Worm (Caenorhabditis elegans) whole organism, L1 larva: ENCODE measurements around the gene B0035.21.

Experiments used
- C34B4.2 ChIP-seq: sonication (generic microtip); optimal IDR thresholded peaks from 2 replicates; lab custom pipeline; 2017; ENCODE audit warnings: mild to moderate bottlenecking, missing genetic modification characterization, missing compliant biosample characterization
- F16B12.6 ChIP-seq: fragments of 150-350 bp; optimal IDR thresholded peaks from 2 replicates; lab custom pipeline; 2014; ENCODE audit warnings: missing biosample characterization, missing genetic modification characterization
- aly-2 ChIP-seq: fragments of 150-350 bp; optimal IDR thresholded peaks from 2 replicates; lab custom pipeline; 2014; ENCODE audit warnings: missing biosample characterization, missing genetic modification characterization
- blmp-1 ChIP-seq: fragments of 150-350 bp; optimal IDR thresholded peaks from 2 replicates; lab custom pipeline; 2014; ENCODE audit warnings: missing biosample characterization, missing genetic modification characterization
- ceh-8 ChIP-seq: fragments of 200-800 bp; sonication (Bioruptor generic); optimal IDR thresholded peaks from 2 replicates; lab custom pipeline; 2018; ENCODE audit warnings: mild to moderate bottlenecking, missing genetic modification characterization, moderate library complexity, missing compliant biosample characterization
- ceh-82 ChIP-seq, 3 experiments: fragments of 150-350 bp in 1 of 3; sonication (generic microtip) in 2 of 3; optimal IDR thresholded peaks; 2 replicates each; lab custom pipeline; 2014 to 2017; ENCODE audit warnings: missing biosample characterization in 3 of 3, missing genetic modification characterization in 3 of 3
- ceh-88 ChIP-seq: fragments of 200-800 bp; sonication (Bioruptor generic); IDR thresholded peaks from 2 replicates; pipeline ENCODE4 v1.3.6; 2022; ENCODE audit warnings: missing genetic modification characterization, missing compliant biosample characterization
- dpl-1 ChIP-seq, 3 experiments: fragments of 150-350 bp in 2 of 3; sonication (generic microtip) in 1 of 3; optimal IDR thresholded peaks; 2 replicates each; lab custom pipeline; 2014 to 2017; ENCODE audit warnings: missing biosample characterization in 3 of 3, missing genetic modification characterization in 3 of 3, missing genetic modification reagents in 3 of 3
- dsc-1 ChIP-seq: sonication (generic microtip); optimal IDR thresholded peaks from 2 replicates; lab custom pipeline; 2016; ENCODE audit warnings: mild to moderate bottlenecking, missing genetic modification characterization, missing compliant biosample characterization
- efl-1 ChIP-seq, 4 experiments: fragments of 150-350 bp; optimal IDR thresholded peaks in 3 of 4; peaks in 1 of 4; 1 replicate in 1 of 4; 2 replicates in 3 of 4; lab custom pipeline; 2014; ENCODE audit warnings: missing biosample characterization in 2 of 4, missing genetic modification characterization in 2 of 4, missing genetic modification reagents in 2 of 4
- egl-27 ChIP-seq, 2 experiments: fragments of 150-350 bp in 1 of 2; sonication (generic microtip); optimal IDR thresholded peaks; 3 replicates each; lab custom pipeline; 2017 to 2018; ENCODE audit warnings: missing biosample characterization in 2 of 2, missing genetic modification characterization in 2 of 2, missing genetic modification reagents in 2 of 2
- elt-3 ChIP-seq, 6 experiments: fragments of 150-350 bp in 1 of 6; sonication (generic microtip); optimal IDR thresholded peaks; 2 replicates each; lab custom pipeline; 2017 to 2018; ENCODE audit warnings: missing biosample characterization in 6 of 6, missing genetic modification characterization in 6 of 6, inconsistent platforms in 1 of 6
- ets-5 ChIP-seq: fragments of 200-800 bp; sonication (Bioruptor generic); IDR thresholded peaks from 2 replicates; pipeline ENCODE4 v1.3.6; 2022; ENCODE audit warnings: missing genetic modification characterization, missing compliant biosample characterization
- fkh-8 ChIP-seq: sonication (generic microtip); optimal IDR thresholded peaks from 2 replicates; lab custom pipeline; 2016; ENCODE audit warnings: mild to moderate bottlenecking, missing genetic modification characterization, missing compliant biosample characterization
- fos-1 ChIP-seq: fragments of 150-350 bp; optimal IDR thresholded peaks from 2 replicates; lab custom pipeline; 2014; ENCODE audit warnings: missing biosample characterization, missing genetic modification characterization
- grh-1 ChIP-seq: fragments of 200-800 bp; sonication (Bioruptor generic); IDR thresholded peaks from 2 replicates; pipeline ENCODE4 v1.3.6; 2022; ENCODE audit warnings: missing genetic modification reagents, missing genetic modification characterization, missing compliant biosample characterization
- hlh-17 ChIP-seq: fragments of 200-800 bp; sonication (Bioruptor generic); optimal IDR thresholded peaks from 2 replicates; lab custom pipeline; 2018; ENCODE audit warnings: missing genetic modification characterization, mild to moderate bottlenecking, missing compliant biosample characterization, moderate library complexity, borderline replicate concordance
- hlh-4 ChIP-seq: sonication (generic microtip); optimal IDR thresholded peaks from 2 replicates; lab custom pipeline; 2016; ENCODE audit warnings: mild to moderate bottlenecking, missing genetic modification characterization, missing compliant biosample characterization
- hpl-2 ChIP-seq: fragments of 150-350 bp; optimal IDR thresholded peaks from 2 replicates; lab custom pipeline; 2014; ENCODE audit warnings: missing biosample characterization, missing genetic modification reagents, missing genetic modification characterization
- irx-1 ChIP-seq: sonication (generic microtip); optimal IDR thresholded peaks from 2 replicates; lab custom pipeline; 2016; ENCODE audit warnings: missing genetic modification characterization, missing compliant biosample characterization
- isw-1 ChIP-seq: fragments of 200-800 bp; sonication (Bioruptor generic); IDR thresholded peaks from 2 replicates; pipeline ENCODE4 v1.3.6; 2022; ENCODE audit warnings: missing genetic modification characterization, missing compliant biosample characterization
- jun-1 ChIP-seq: fragments of 150-350 bp; optimal IDR thresholded peaks from 2 replicates; lab custom pipeline; 2014; ENCODE audit warnings: missing biosample characterization, missing genetic modification reagents, missing genetic modification characterization
- lin-15B ChIP-seq: fragments of 150-350 bp; sonication (generic microtip); optimal IDR thresholded peaks from 3 replicates; lab custom pipeline; 2014; ENCODE audit warnings: missing biosample characterization, missing genetic modification characterization
- lin-35 ChIP-seq, 2 experiments: fragments of 150-350 bp; optimal IDR thresholded peaks; 2 replicates each; lab custom pipeline; 2014; ENCODE audit warnings: missing biosample characterization in 2 of 2, missing genetic modification characterization in 2 of 2, missing genetic modification reagents in 2 of 2
- lir-3 ChIP-seq: sonication (generic microtip); optimal IDR thresholded peaks from 2 replicates; lab custom pipeline; 2016; ENCODE audit warnings: mild to moderate bottlenecking, missing genetic modification characterization, moderate library complexity, missing compliant biosample characterization; ENCODE audit not compliant: poor library complexity
- mef-2 ChIP-seq: fragments of 150-350 bp; optimal IDR thresholded peaks from 2 replicates; lab custom pipeline; 2014; ENCODE audit warnings: missing biosample characterization, missing genetic modification characterization
- nhr-19 ChIP-seq: fragments of 200-800 bp; sonication (Bioruptor generic); conservative IDR thresholded peaks from 2 replicates; pipeline ENCODE4 v1.3.6; 2022; ENCODE audit warnings: missing genetic modification characterization, missing compliant biosample characterization
- nhr-20 ChIP-seq: sonication (generic microtip); optimal IDR thresholded peaks from 2 replicates; lab custom pipeline; 2016; ENCODE audit warnings: mild to moderate bottlenecking, missing genetic modification characterization, missing compliant biosample characterization
- nhr-28 ChIP-seq: fragments of 150-350 bp; optimal IDR thresholded peaks from 2 replicates; lab custom pipeline; 2014; ENCODE audit warnings: missing biosample characterization, missing genetic modification characterization
- nhr-47 ChIP-seq: sonication (generic microtip); optimal IDR thresholded peaks from 2 replicates; lab custom pipeline; 2016; ENCODE audit warnings: mild to moderate bottlenecking, missing genetic modification characterization, moderate library complexity, missing compliant biosample characterization
- nhr-71 ChIP-seq: sonication (generic microtip); optimal IDR thresholded peaks from 2 replicates; lab custom pipeline; 2016; ENCODE audit warnings: mild to moderate bottlenecking, missing genetic modification characterization, moderate library complexity, missing compliant biosample characterization
- nhr-76 ChIP-seq: sonication (generic microtip); optimal IDR thresholded peaks from 2 replicates; lab custom pipeline; 2017; ENCODE audit warnings: missing biosample characterization, missing genetic modification characterization
- nhr-84 ChIP-seq: sonication (generic microtip); optimal IDR thresholded peaks from 2 replicates; lab custom pipeline; 2017; ENCODE audit warnings: missing biosample characterization, missing genetic modification characterization
- nhr-90 ChIP-seq: sonication (generic microtip); optimal IDR thresholded peaks from 2 replicates; lab custom pipeline; 2016; ENCODE audit warnings: mild to moderate bottlenecking, missing genetic modification characterization, missing compliant biosample characterization; ENCODE audit not compliant: poor library complexity
- pag-3 ChIP-seq: sonication (generic microtip); optimal IDR thresholded peaks from 2 replicates; lab custom pipeline; 2017; ENCODE audit warnings: missing genetic modification characterization, mild to moderate bottlenecking, missing compliant biosample characterization, antibody characterized with exemption, borderline replicate concordance; ENCODE audit not compliant: insufficient read depth
- pax-3 ChIP-seq: fragments of 200-800 bp; sonication (Bioruptor generic); optimal IDR thresholded peaks from 2 replicates; lab custom pipeline; 2018; ENCODE audit warnings: mild to moderate bottlenecking, missing genetic modification characterization, moderate library complexity, missing compliant biosample characterization
- pqm-1 ChIP-seq: sonication (generic microtip); optimal IDR thresholded peaks from 3 replicates; lab custom pipeline; 2017; ENCODE audit warnings: missing biosample characterization, missing genetic modification characterization
- rnt-1 ChIP-seq: sonication (generic microtip); optimal IDR thresholded peaks from 2 replicates; lab custom pipeline; 2016; ENCODE audit warnings: mild to moderate bottlenecking, missing genetic modification characterization, moderate library complexity, missing compliant biosample characterization
- skn-1 ChIP-seq: fragments of 150-350 bp; optimal IDR thresholded peaks from 2 replicates; lab custom pipeline; 2014; ENCODE audit warnings: missing biosample characterization, missing genetic modification characterization
- sptf-1 ChIP-seq: fragments of 150-350 bp; optimal IDR thresholded peaks from 2 replicates; lab custom pipeline; 2014; ENCODE audit warnings: missing biosample characterization, missing genetic modification characterization
- sup-37 ChIP-seq: fragments of 200-800 bp; sonication (Bioruptor generic); optimal IDR thresholded peaks from 2 replicates; lab custom pipeline; 2018; ENCODE audit warnings: mild to moderate bottlenecking, missing genetic modification characterization, missing compliant biosample characterization
- swsn-7 ChIP-seq: sonication (generic microtip); optimal IDR thresholded peaks from 2 replicates; lab custom pipeline; 2016; ENCODE audit warnings: missing genetic modification characterization, missing compliant biosample characterization
- tbx-2 ChIP-seq: sonication (generic microtip); optimal IDR thresholded peaks from 2 replicates; lab custom pipeline; 2016; ENCODE audit warnings: missing genetic modification characterization, missing compliant biosample characterization
- tlp-1 ChIP-seq: fragments of 150-350 bp; optimal IDR thresholded peaks from 2 replicates; lab custom pipeline; 2014; ENCODE audit warnings: missing biosample characterization, missing genetic modification characterization
- unc-130 ChIP-seq: fragments of 150-350 bp; optimal IDR thresholded peaks from 2 replicates; lab custom pipeline; 2017; ENCODE audit warnings: missing biosample characterization, missing genetic modification characterization, inconsistent platforms
- unc-30 ChIP-seq: sonication (generic microtip); optimal IDR thresholded peaks from 2 replicates; lab custom pipeline; 2017; ENCODE audit warnings: missing biosample characterization, missing genetic modification characterization
- unc-86 ChIP-seq: sonication (generic microtip); optimal IDR thresholded peaks from 2 replicates; lab custom pipeline; 2016; ENCODE audit warnings: missing genetic modification characterization, missing compliant biosample characterization
- unc-98 ChIP-seq: fragments of 200-800 bp; sonication (Bioruptor generic); IDR thresholded peaks from 2 replicates; pipeline ENCODE4 v1.3.6; 2022; ENCODE audit warnings: missing genetic modification characterization, missing compliant biosample characterization
- vab-15 ChIP-seq: sonication (generic microtip); optimal IDR thresholded peaks from 2 replicates; lab custom pipeline; 2017; ENCODE audit warnings: missing genotype, mild to moderate bottlenecking, missing genetic modification characterization, missing compliant biosample characterization
- xbp-1 ChIP-seq: sonication (generic microtip); optimal IDR thresholded peaks from 2 replicates; lab custom pipeline; 2016; ENCODE audit warnings: missing genetic modification characterization, missing compliant biosample characterization
- zag-1 ChIP-seq: fragments of 150-350 bp; optimal IDR thresholded peaks from 2 replicates; lab custom pipeline; 2014; ENCODE audit warnings: missing biosample characterization, missing genetic modification characterization

Gene B0035.21

DNA sequence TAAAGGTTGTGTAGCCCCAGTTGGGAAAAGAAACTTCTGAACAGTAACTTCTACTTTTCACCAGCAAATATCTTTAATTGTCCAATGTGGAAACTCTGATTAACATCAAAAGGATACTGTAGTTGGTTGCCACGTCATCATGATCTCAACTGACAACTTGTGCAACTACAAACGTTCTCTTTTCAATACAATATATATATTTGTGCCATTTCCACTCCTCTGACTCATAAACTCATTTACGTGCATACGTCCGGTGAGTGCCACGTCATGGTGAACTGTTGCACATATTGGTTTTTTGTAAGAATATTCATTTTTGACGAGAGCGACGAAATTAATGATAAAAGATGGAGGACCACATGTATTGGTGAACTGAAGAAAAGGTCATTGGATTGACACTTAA, 19.3 kb upstream of the B0035.21 start:
- TF ChIP-seq nhr-28 (tag; lab: Kevin White, UChicago) (no peak), elt-3 (tag; optimal IDR thresholded peaks at IDR 0.05; lab: Kevin White, UChicago) (no peak), hpl-2 (GFP tag; lab: Kevin White, UChicago) (no peak), hlh-17 (no peak), nhr-84 (no peak), hlh-4 (tag; lab: Kevin White, UChicago) (no peak), ceh-82 (tag; optimal IDR thresholded peaks at IDR 0.05; lab: Kevin White, UChicago) (no peak), nhr-71 (no peak), tbx-2 (tag; lab: Kevin White, UChicago) (no peak), ceh-88 (GFP tag; lab: Robert Waterston, UW) (no peak), nhr-90 (tag; lab: Kevin White, UChicago) (no peak), F16B12.6 (no peak)

ce11 chrIV:11310624-11311023, 16.4 kb upstream of the B0035.21 start, which contains the start of gene znf-207:
TSS of gene znf-207 (plus strand) at chrIV:11310972.
- TF ChIP-seq dpl-1 (GFP tag; optimal IDR thresholded peaks at IDR 0.05; lab: Kevin White, UChicago) (peak in 2 of 3 experiments; percentile 16 to 41), zag-1 (tag; lab: Kevin White, UChicago) (no peak), lir-3 (peak; percentile 1), nhr-47 (peak; percentile 42), nhr-20 (peak; percentile 32), lin-15B (tag; lab: Kevin White, UChicago) (no peak), fos-1 (tag; lab: Kevin White, UChicago) (no peak), sup-37 (GFP tag; lab: Kevin White, UChicago) (no peak), ets-5 (GFP tag; lab: Robert Waterston, UW) (no peak), efl-1 (optimal IDR thresholded peaks at IDR 0.05; lab: Kevin White, UChicago) (peak; percentile 39), efl-1 (GFP tag; optimal IDR thresholded peaks at IDR 0.05 in 1 of 2; lab: Kevin White, UChicago) (peak in 1 of 2 experiments; percentile 91), fkh-8 (tag; lab: Kevin White, UChicago) (peak; percentile 41), nhr-71 (peak; percentile 33), pag-3 (tag; lab: Kevin White, UChicago) (no peak), tbx-2 (tag; lab: Kevin White, UChicago) (peak; percentile 17), vab-15 (tag; lab: Kevin White, UChicago) (no peak), blmp-1 (peak; percentile 20), nhr-19 (GFP tag; lab: Robert Waterston, UW) (no peak), F16B12.6 (peak; percentile 8), pqm-1 (no peak), isw-1 (no peak), sptf-1 (no peak), unc-130 (no peak), irx-1 (tag; lab: Kevin White, UChicago) (peak; percentile 5), unc-30 (tag; lab: Kevin White, UChicago) (no peak), C34B4.2 (tag; lab: Kevin White, UChicago) (no peak), nhr-84 (no peak), lin-35 (GFP tag; optimal IDR thresholded peaks at IDR 0.05; lab: Kevin White, UChicago) (peak; percentile 13 to 48), xbp-1 (tag; lab: Kevin White, UChicago) (peak; percentile 15), dsc-1 (no peak), rnt-1 (tag; lab: Kevin White, UChicago) (peak; percentile 48), egl-27 (tag; optimal IDR thresholded peaks at IDR 0.05; lab: Kevin White, UChicago) (no peak), mef-2 (tag; lab: Kevin White, UChicago) (no peak), swsn-7 (peak; percentile 30), grh-1 (GFP tag; lab: Robert Waterston, UW) (no peak), jun-1 (tag; lab: Kevin White, UChicago) (no peak), ceh-8 (no peak), unc-98 (no peak), nhr-76 (tag; lab: Kevin White, UChicago) (no peak), ceh-88 (GFP tag; lab: Robert Waterston, UW) (no peak), skn-1 (peak; percentile 41), unc-86 (tag; lab: Kevin White, UChicago) (no peak), pax-3 (tag; lab: Kevin White, UChicago) (no peak), tlp-1 (tag; lab: Kevin White, UChicago) (no peak), aly-2 (tag; lab: Kevin White, UChicago) (no peak)
